Worm (Caenorhabditis elegans): Measurements from ENCODE around the gene K09F6.11.

- TF ChIP-seq him-1 (tag; optimal IDR thresholded peaks at IDR 0.05) (no peak), dao-5 (tag; optimal IDR thresholded peaks at IDR 0.05) (no peak)
Measured at ce11 chrII:2273750-2274149, 6.2 kb upstream of the K09F6.11 start.
